Fruit fly (Drosophila melanogaster) whole organism, embryonic: ENCODE results near the gene CG10274.
A peak's percentile ranks its signal among the peaks of the same experiment; 100 is the strongest.

Experiments used
- ATbp ChIP-seq: fragments of 200-800 bp; sonication (Bioruptor generic); optimal IDR thresholded peaks from 2 replicates; lab custom pipeline; 2017; ENCODE audit warnings: missing biosample characterization, mild to moderate bottlenecking, missing genetic modification characterization, missing genetic modification reagents
- BtbVII ChIP-seq: fragments of 200-800 bp; sonication (Bioruptor generic); optimal IDR thresholded peaks from 3 replicates; lab custom pipeline; 2017; ENCODE audit warnings: missing biosample characterization, mild to moderate bottlenecking, missing genetic modification characterization
- CG10543 ChIP-seq: fragments of 200-800 bp; sonication (Bioruptor generic); optimal IDR thresholded peaks from 3 replicates; lab custom pipeline; 2017; ENCODE audit warnings: missing biosample characterization, mild to moderate bottlenecking, missing genetic modification characterization, moderate library complexity
- CG12155 ChIP-seq: fragments of 200-800 bp; sonication (Bioruptor generic); optimal IDR thresholded peaks from 3 replicates; lab custom pipeline; 2016; ENCODE audit warnings: missing biosample characterization, missing genetic modification characterization
- CG12299 ChIP-seq: fragments of 200-800 bp; sonication (Bioruptor generic); optimal IDR thresholded peaks from 2 replicates; lab custom pipeline; 2018; ENCODE audit warnings: missing biosample characterization, mild to moderate bottlenecking, missing genetic modification characterization
- CG13287 ChIP-seq: fragments of 200-800 bp; sonication (Bioruptor generic); IDR thresholded peaks from 2 replicates; pipeline ENCODE4 v1.3.6; 2022; ENCODE audit warnings: missing biosample characterization, missing genetic modification characterization; ENCODE audit not compliant: partially characterized antibody
- CG13775 ChIP-seq: fragments of 200-800 bp; sonication (Bioruptor generic); optimal IDR thresholded peaks from 3 replicates; lab custom pipeline; 2017; ENCODE audit warnings: missing biosample characterization, mild to moderate bottlenecking, missing genetic modification characterization
- CG14014 ChIP-seq: fragments of 200-800 bp; sonication (Bioruptor generic); IDR thresholded peaks from 2 replicates; pipeline ENCODE4 v1.3.6; 2022; ENCODE audit warnings: missing biosample characterization, missing genetic modification characterization
- CG1529 ChIP-seq: fragments of 200-800 bp; sonication (Bioruptor generic); optimal IDR thresholded peaks from 3 replicates; lab custom pipeline; 2018; ENCODE audit warnings: missing biosample characterization, missing genetic modification characterization
- CG16815 ChIP-seq: fragments of 200-800 bp; sonication (Bioruptor generic); optimal IDR thresholded peaks from 3 replicates; lab custom pipeline; 2017; ENCODE audit warnings: missing biosample characterization, mild to moderate bottlenecking, missing genetic modification characterization
- CG31441 ChIP-seq: fragments of 200-800 bp; sonication (Bioruptor generic); IDR thresholded peaks from 2 replicates; pipeline ENCODE4 v1.3.6; 2022; ENCODE audit warnings: missing biosample characterization, missing genetic modification characterization
- CG32767 ChIP-seq: fragments of 200-800 bp; sonication (Bioruptor generic); IDR thresholded peaks from 2 replicates; pipeline ENCODE4 v1.3.6; 2022; ENCODE audit warnings: missing biosample characterization, missing genetic modification characterization
- CG4617 ChIP-seq: fragments of 200-800 bp; sonication (Bioruptor generic); optimal IDR thresholded peaks from 3 replicates; lab custom pipeline; 2016; ENCODE audit warnings: missing biosample characterization, missing genetic modification characterization, borderline replicate concordance
- CG4707 ChIP-seq: fragments of 200-800 bp; sonication (Bioruptor generic); optimal IDR thresholded peaks from 2 replicates; lab custom pipeline; 2018; ENCODE audit warnings: missing biosample characterization, mild to moderate bottlenecking, missing genetic modification characterization, moderate library complexity
- CG4730 ChIP-seq: fragments of 200-800 bp; sonication (Bioruptor generic); IDR thresholded peaks from 2 replicates; pipeline ENCODE4 v1.3.6; 2022; ENCODE audit warnings: missing biosample characterization, missing genetic modification characterization
- CG4820 ChIP-seq: fragments of 200-800 bp; sonication (Bioruptor generic); optimal IDR thresholded peaks from 3 replicates; lab custom pipeline; 2016; ENCODE audit warnings: missing biosample characterization, missing genetic modification characterization
- CG4854 ChIP-seq: fragments of 200-800 bp; sonication (Bioruptor generic); optimal IDR thresholded peaks from 2 replicates; lab custom pipeline; 2016; ENCODE audit warnings: missing biosample characterization, missing genetic modification characterization, inconsistent platforms
- CG5245 ChIP-seq: fragments of 200-800 bp; sonication (Bioruptor generic); optimal IDR thresholded peaks from 3 replicates; lab custom pipeline; 2016; ENCODE audit warnings: missing biosample characterization, missing genetic modification characterization
- CG5953 ChIP-seq: fragments of 200-800 bp; sonication (Bioruptor generic); IDR thresholded peaks from 2 replicates; pipeline ENCODE4 v1.3.6; 2022; ENCODE audit warnings: missing biosample characterization, missing genetic modification characterization
- CG7357 ChIP-seq: fragments of 200-800 bp; sonication (Bioruptor generic); IDR thresholded peaks from 3 replicates; pipeline ENCODE4 v1.3.6; 2022; ENCODE audit warnings: missing biosample characterization, missing genetic modification characterization
- CG8359 ChIP-seq: fragments of 200-800 bp; sonication (Bioruptor generic); optimal IDR thresholded peaks from 2 replicates; lab custom pipeline; 2017; ENCODE audit warnings: missing biosample characterization, mild to moderate bottlenecking, missing genetic modification characterization, borderline replicate concordance
- CG8388 ChIP-seq: fragments of 200-800 bp; sonication (Bioruptor generic); optimal IDR thresholded peaks from 2 replicates; lab custom pipeline; 2019; ENCODE audit warnings: missing biosample characterization, mild to moderate bottlenecking, missing genetic modification characterization, moderate library complexity
- CG8765 ChIP-seq: fragments of 200-800 bp; sonication (Bioruptor generic); IDR thresholded peaks from 2 replicates; pipeline ENCODE4 v1.3.6; 2022; ENCODE audit warnings: missing biosample characterization, missing genetic modification characterization
- Dad ChIP-seq: fragments of 200-800 bp; sonication (Bioruptor generic); optimal IDR thresholded peaks from 3 replicates; lab custom pipeline; 2016; ENCODE audit warnings: missing biosample characterization, missing genetic modification characterization
- Eip74EF ChIP-seq, 2 experiments: fragments of 200-800 bp in 1 of 2; fragments of >200 bp in 1 of 2; sonication (Bioruptor generic) in 1 of 2; optimal IDR thresholded peaks; 2 replicates each; lab custom pipeline; 2017 to 2019; ENCODE audit warnings: missing biosample characterization in 2 of 2, missing genetic modification characterization in 2 of 2, mild to moderate bottlenecking in 1 of 2, moderate library complexity in 1 of 2
- HmgZ ChIP-seq: fragments of 200-800 bp; sonication (Bioruptor generic); optimal IDR thresholded peaks from 2 replicates; lab custom pipeline; 2018; ENCODE audit warnings: missing biosample characterization, mild to moderate bottlenecking, missing genetic modification characterization
- Sry-β ChIP-seq: fragments of 200-800 bp; sonication (Bioruptor generic); optimal IDR thresholded peaks from 2 replicates; lab custom pipeline; 2018; ENCODE audit warnings: missing biosample characterization, mild to moderate bottlenecking, missing genetic modification characterization, moderate library complexity
- TFAM ChIP-seq: fragments of 200-800 bp; sonication (Bioruptor generic); optimal IDR thresholded peaks from 2 replicates; lab custom pipeline; 2017; ENCODE audit warnings: missing biosample characterization, missing genetic modification characterization, inconsistent platforms
- Tbp ChIP-seq: fragments of >200 bp; optimal IDR thresholded peaks from 2 replicates; lab custom pipeline; 2018; ENCODE audit warnings: missing biosample characterization, missing genetic modification characterization
- Xrp1 ChIP-seq: fragments of 200-800 bp; sonication (Bioruptor generic); IDR thresholded peaks from 2 replicates; pipeline ENCODE4 v1.3.6; 2022; ENCODE audit warnings: missing biosample characterization, missing genetic modification characterization
- ato ChIP-seq: fragments of 200-800 bp; sonication (Bioruptor generic); IDR thresholded peaks from 2 replicates; pipeline ENCODE4 v1.3.6; 2022; ENCODE audit warnings: missing biosample characterization, missing genetic modification characterization; ENCODE audit not compliant: partially characterized antibody
- bab2 ChIP-seq: fragments of 200-800 bp; sonication (Bioruptor generic); optimal IDR thresholded peaks from 2 replicates; lab custom pipeline; 2016; ENCODE audit warnings: missing biosample characterization, missing genetic modification characterization
- dysf ChIP-seq: fragments of 200-800 bp; sonication (Bioruptor generic); IDR thresholded peaks from 3 replicates; pipeline ENCODE4 v1.3.6; 2022; ENCODE audit warnings: missing biosample characterization, missing genetic modification characterization
- eve ChIP-seq, 2 experiments: fragments of >200 bp; optimal IDR thresholded peaks; 2 replicates each; lab custom pipeline; 2017; ENCODE audit warnings: missing biosample characterization in 2 of 2, missing genetic modification characterization in 2 of 2
- ftz-f1 ChIP-seq: fragments of 200-800 bp; sonication (Bioruptor generic); optimal IDR thresholded peaks from 2 replicates; lab custom pipeline; 2016; ENCODE audit warnings: missing biosample characterization, missing genetic modification characterization
- gce ChIP-seq: fragments of 200-800 bp; sonication (Bioruptor generic); IDR thresholded peaks from 3 replicates; pipeline ENCODE4 v1.3.6; 2022; ENCODE audit warnings: missing biosample characterization, missing genetic modification characterization
- grn ChIP-seq: fragments of 200-800 bp; sonication (Bioruptor generic); optimal IDR thresholded peaks from 3 replicates; lab custom pipeline; 2017; ENCODE audit warnings: missing biosample characterization, missing genetic modification characterization
- ken ChIP-seq: fragments of 200-800 bp; sonication (Bioruptor generic); IDR thresholded peaks from 3 replicates; pipeline ENCODE4 v1.3.6; 2022; ENCODE audit warnings: missing biosample characterization, missing genetic modification characterization
- klu ChIP-seq: fragments of 200-800 bp; sonication (Bioruptor generic); IDR thresholded peaks from 2 replicates; pipeline ENCODE4 v1.3.6; 2022; ENCODE audit warnings: missing biosample characterization, missing genetic modification characterization
- nmo ChIP-seq: fragments of 200-800 bp; sonication (Bioruptor generic); optimal IDR thresholded peaks from 2 replicates; lab custom pipeline; 2018; ENCODE audit warnings: missing biosample characterization, mild to moderate bottlenecking, missing genetic modification characterization, moderate library complexity
- oc ChIP-seq: fragments of 200-800 bp; sonication (Bioruptor generic); optimal IDR thresholded peaks from 2 replicates; lab custom pipeline; 2018; ENCODE audit warnings: missing biosample characterization, mild to moderate bottlenecking, missing genetic modification characterization, moderate library complexity
- pfk ChIP-seq: fragments of 200-800 bp; sonication (Bioruptor generic); optimal IDR thresholded peaks from 2 replicates; lab custom pipeline; 2018; ENCODE audit warnings: missing biosample characterization, mild to moderate bottlenecking, missing genetic modification characterization, moderate library complexity
- sim ChIP-seq: fragments of 200-800 bp; sonication (Bioruptor generic); IDR thresholded peaks from 2 replicates; pipeline ENCODE4 v1.3.6; 2022; ENCODE audit warnings: missing biosample characterization, missing genetic modification characterization
- slp2 ChIP-seq: fragments of 200-800 bp; sonication (Bioruptor generic); optimal IDR thresholded peaks from 2 replicates; lab custom pipeline; 2016; ENCODE audit warnings: missing biosample characterization, missing genetic modification characterization
- stc ChIP-seq: fragments of 200-800 bp; sonication (Bioruptor generic); IDR thresholded peaks from 2 replicates; pipeline ENCODE4 v1.3.6; 2022; ENCODE audit warnings: missing biosample characterization, missing genetic modification characterization
- stwl ChIP-seq: fragments of 200-800 bp; sonication (Bioruptor generic); optimal IDR thresholded peaks from 3 replicates; lab custom pipeline; 2018; ENCODE audit warnings: missing biosample characterization, mild to moderate bottlenecking, missing genetic modification characterization, moderate library complexity
- tll ChIP-seq, 2 experiments: fragments of 200-800 bp in 1 of 2; fragments of >200 bp in 1 of 2; sonication (Bioruptor generic) in 1 of 2; optimal IDR thresholded peaks; 2 replicates each; lab custom pipeline; 2017 to 2019; ENCODE audit warnings: missing biosample characterization in 2 of 2, missing genetic modification characterization in 2 of 2, mild to moderate bottlenecking in 1 of 2, moderate library complexity in 1 of 2
- vvl ChIP-seq: fragments of 200-800 bp; sonication (Bioruptor generic); IDR thresholded peaks from 2 replicates; pipeline ENCODE4 v1.3.6; 2022; ENCODE audit warnings: missing biosample characterization, missing genetic modification characterization
- z ChIP-seq: fragments of 200-800 bp; sonication (Bioruptor generic); IDR thresholded peaks from 3 replicates; pipeline ENCODE4 v1.3.6; 2022; ENCODE audit warnings: missing biosample characterization, missing genetic modification characterization
- zfh1 ChIP-seq: fragments of 200-800 bp; sonication (Bioruptor generic); IDR thresholded peaks from 3 replicates; pipeline ENCODE4 v1.3.6; 2022; ENCODE audit warnings: missing biosample characterization, missing genetic modification characterization

The CG10274 gene

DNA sequence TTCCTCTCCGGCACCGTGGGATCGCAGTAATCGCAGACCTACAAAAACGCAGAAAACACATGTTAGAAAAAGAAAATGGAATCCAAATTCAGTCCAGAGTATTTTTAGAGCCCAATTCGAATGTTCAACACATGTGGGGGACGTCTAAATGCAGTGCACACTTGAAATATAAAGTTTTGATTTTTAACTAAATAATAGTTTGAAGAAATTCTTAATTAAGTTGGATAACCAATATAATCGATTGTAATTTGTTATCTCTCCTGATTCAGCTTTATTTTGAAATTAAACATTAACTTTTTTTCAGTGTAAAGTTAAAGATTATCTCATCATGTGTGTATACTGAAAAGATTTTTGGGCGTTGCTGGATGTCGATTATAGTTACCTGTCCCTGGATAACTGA is 35.6 kb upstream of the CG10274 start (continued):
- TF ChIP-seq eve (GFP tag; optimal IDR thresholded peaks at IDR 0.05; lab: Kevin White, UChicago) (no peak), bab2 (GFP tag; lab: Kevin White, UChicago) (peak; percentile 53), TFAM (no peak), tll (GFP tag; optimal IDR thresholded peaks at IDR 0.05; lab: Kevin White, UChicago) (no peak), stc (peak; percentile 74; the same call in 1 of the 2 replicates), CG8359 (peak; percentile 37), ftz-f1 (GFP tag; lab: Kevin White, UChicago) (no peak), klu (GFP tag; lab: Robert Waterston, UW) (no peak), Dad (peak; percentile 13), CG14014 (GFP tag; lab: Robert Waterston, UW) (peak; percentile 51; the same call in 1 of the 2 replicates), gce (GFP tag; lab: Robert Waterston, UW) (0 out of 3 replicates have a peak, but pooled peaks have one; percentile 62), z (GFP tag; lab: Robert Waterston, UW) (no peak), CG13775 (GFP tag; lab: Kevin White, UChicago) (peak; percentile 58), CG5245 (GFP tag; lab: Kevin White, UChicago) (peak; percentile 50), CG1529 (GFP tag; lab: Kevin White, UChicago) (peak; percentile 53), CG4617 (GFP tag; lab: Kevin White, UChicago) (no peak), CG32767 (GFP tag; lab: Robert Waterston, UW) (peak; percentile 83), dysf (GFP tag; lab: Robert Waterston, UW) (peak; percentile 48; the same call in 1 of the 3 replicates), CG13287 (GFP tag; lab: Robert Waterston, UW) (no peak), CG8388 (GFP tag; lab: Kevin White, UChicago) (peak; percentile 88), stwl (no peak), CG12155 (GFP tag; lab: Kevin White, UChicago) (peak; percentile 12), CG10543 (GFP tag; lab: Kevin White, UChicago) (no peak), CG4820 (GFP tag; lab: Kevin White, UChicago) (peak; percentile 72), oc (tag; lab: Kevin White, UChicago) (peak; percentile 81), CG8765 (GFP tag; lab: Robert Waterston, UW) (0 out of 2 replicates have a peak, but pooled peaks have one; percentile 19), ato (GFP tag; lab: Robert Waterston, UW) (no peak), nmo (GFP tag; lab: Kevin White, UChicago) (peak; percentile 87), Tbp (GFP tag; lab: Kevin White, UChicago) (no peak), pfk (GFP tag; lab: Kevin White, UChicago) (no peak), BtbVII (GFP tag; lab: Kevin White, UChicago) (no peak), CG4854 (GFP tag; lab: Kevin White, UChicago) (peak; percentile 2), CG31441 (GFP tag; lab: Robert Waterston, UW) (peak; percentile 86), HmgZ (peak; percentile 22), grn (GFP tag; lab: Kevin White, UChicago) (no peak), vvl (GFP tag; lab: Robert Waterston, UW) (peak; percentile 93), zfh1 (GFP tag; lab: Robert Waterston, UW) (peak; percentile 69; the same call in 2 of the 3 replicates), Eip74EF (GFP tag; optimal IDR thresholded peaks at IDR 0.05; lab: Kevin White, UChicago) (peak in 1 of 2 experiments; percentile 50), CG7357 (GFP tag; lab: Robert Waterston, UW) (peak; percentile 36; the same call in 1 of the 3 replicates), slp2 (GFP tag; lab: Kevin White, UChicago) (peak; percentile 49), CG16815 (GFP tag; lab: Kevin White, UChicago) (peak; percentile 55), Sry-β (GFP tag; lab: Kevin White, UChicago) (no peak), Xrp1 (GFP tag; lab: Robert Waterston, UW) (peak; percentile 87), CG5953 (GFP tag; lab: Robert Waterston, UW) (peak; percentile 37; the same call in 1 of the 2 replicates), CG12299 (peak; percentile 27), CG4730 (peak; percentile 63), CG4707 (GFP tag; lab: Kevin White, UChicago) (peak; percentile 45), ATbp (GFP tag; lab: Kevin White, UChicago) (peak; percentile 50), ken (peak; percentile 70; the same call in 1 of the 3 replicates), sim (GFP tag; lab: Robert Waterston, UW) (peak; percentile 47; the same call in 1 of the 2 replicates)
